Fruit fly (Drosophila melanogaster) whole organism, embryonic: Measurements from ENCODE around the gene Mbs.
A peak's percentile ranks its signal among the peaks of the same experiment; 100 is the strongest.

Experiments used
- Abd-B ChIP-seq: fragments of 200-800 bp; sonication (Bioruptor generic); optimal IDR thresholded peaks from 2 replicates; lab custom pipeline; 2018; ENCODE audit warnings: missing biosample characterization, mild to moderate bottlenecking, missing genetic modification characterization, moderate library complexity
- Asciz ChIP-seq: fragments of 200-800 bp; sonication (Bioruptor generic); optimal IDR thresholded peaks from 2 replicates; lab custom pipeline; 2017; ENCODE audit warnings: missing biosample characterization, mild to moderate bottlenecking, missing genetic modification characterization, missing genetic modification reagents
- B-H1 ChIP-seq: fragments of 200-800 bp; sonication (Bioruptor generic); IDR thresholded peaks from 3 replicates; pipeline ENCODE4 v1.3.6; 2022; ENCODE audit warnings: missing biosample characterization, missing genetic modification characterization
- BEAF-32 ChIP-seq: fragments of 200-800 bp; sonication (Bioruptor generic); optimal IDR thresholded peaks from 3 replicates; lab custom pipeline; 2017; ENCODE audit warnings: missing biosample characterization, missing genetic modification characterization, mild to moderate bottlenecking, moderate library complexity, missing genetic modification reagents
- CG10267 ChIP-seq: fragments of 200-800 bp; sonication (Bioruptor generic); optimal IDR thresholded peaks from 2 replicates; lab custom pipeline; 2018; ENCODE audit warnings: missing biosample characterization, mild to moderate bottlenecking, missing genetic modification characterization, moderate library complexity
- CG10274 ChIP-seq: fragments of 200-800 bp; sonication (Bioruptor generic); optimal IDR thresholded peaks from 3 replicates; lab custom pipeline; 2017; ENCODE audit warnings: missing biosample characterization, mild to moderate bottlenecking, missing genetic modification characterization
- CG10431 ChIP-seq: fragments of 200-800 bp; sonication (Bioruptor generic); optimal IDR thresholded peaks from 3 replicates; lab custom pipeline; 2018; ENCODE audit warnings: missing biosample characterization, mild to moderate bottlenecking, missing genetic modification characterization
- CG10543 ChIP-seq: fragments of 200-800 bp; sonication (Bioruptor generic); optimal IDR thresholded peaks from 3 replicates; lab custom pipeline; 2017; ENCODE audit warnings: missing biosample characterization, mild to moderate bottlenecking, missing genetic modification characterization, moderate library complexity
- CG12071 ChIP-seq: fragments of 200-800 bp; sonication (Bioruptor generic); optimal IDR thresholded peaks from 3 replicates; lab custom pipeline; 2018; ENCODE audit warnings: missing biosample characterization, mild to moderate bottlenecking, missing genetic modification characterization
- CG17612 ChIP-seq: fragments of 200-800 bp; sonication (Bioruptor generic); IDR thresholded peaks from 2 replicates; pipeline ENCODE4 v1.3.6; 2022; ENCODE audit warnings: missing biosample characterization, missing genetic modification characterization
- CG18011 ChIP-seq: fragments of 200-800 bp; sonication (Bioruptor generic); optimal IDR thresholded peaks from 2 replicates; lab custom pipeline; 2017; ENCODE audit warnings: missing biosample characterization, missing genetic modification characterization, mild to moderate bottlenecking, moderate library complexity, missing genotype
- CG2202 ChIP-seq: fragments of 200-800 bp; sonication (Bioruptor generic); optimal IDR thresholded peaks from 2 replicates; lab custom pipeline; 2018; ENCODE audit warnings: missing biosample characterization, mild to moderate bottlenecking, missing genetic modification characterization
- CG31441 ChIP-seq: fragments of 200-800 bp; sonication (Bioruptor generic); IDR thresholded peaks from 2 replicates; pipeline ENCODE4 v1.3.6; 2022; ENCODE audit warnings: missing biosample characterization, missing genetic modification characterization
- CG3726 ChIP-seq: fragments of 200-800 bp; sonication (Bioruptor generic); IDR thresholded peaks from 3 replicates; pipeline ENCODE4, ENCODE4 v1.3.6; 2022; ENCODE audit warnings: missing biosample characterization, missing genetic modification characterization
- CG3995 ChIP-seq: fragments of 200-800 bp; sonication (Bioruptor generic); optimal IDR thresholded peaks from 3 replicates; lab custom pipeline; 2016; ENCODE audit warnings: missing biosample characterization, missing genetic modification characterization
- CG6272 ChIP-seq: fragments of 200-800 bp; sonication (Bioruptor generic); IDR thresholded peaks from 2 replicates; pipeline ENCODE4 v1.3.6; 2022; ENCODE audit warnings: missing biosample characterization, missing genetic modification characterization
- CG7372 ChIP-seq: fragments of 200-800 bp; sonication (Bioruptor generic); IDR thresholded peaks from 2 replicates; pipeline ENCODE4 v1.3.6; 2022; ENCODE audit warnings: missing biosample characterization, missing genetic modification characterization
- Camta ChIP-seq: fragments of 200-800 bp; sonication (Bioruptor generic); optimal IDR thresholded peaks from 2 replicates; lab custom pipeline; 2016; ENCODE audit warnings: missing biosample characterization, missing genetic modification characterization
- CoRest ChIP-seq: fragments of 200-800 bp; sonication (Bioruptor generic); optimal IDR thresholded peaks from 3 replicates; lab custom pipeline; 2018; ENCODE audit warnings: missing biosample characterization, mild to moderate bottlenecking, missing genetic modification characterization, moderate library complexity
- Doc2 ChIP-seq: fragments of 200-800 bp; sonication (Bioruptor generic); IDR thresholded peaks from 2 replicates; pipeline ENCODE4 v1.3.6; 2022; ENCODE audit warnings: missing biosample characterization, missing genetic modification characterization
- Dref ChIP-seq: fragments of 200-800 bp; sonication (Bioruptor generic); IDR thresholded peaks from 2 replicates; pipeline ENCODE4 v1.3.6; 2022; ENCODE audit warnings: missing biosample characterization, missing genetic modification characterization
- H2.0 ChIP-seq: fragments of 200-800 bp; sonication (Bioruptor generic); IDR thresholded peaks from 2 replicates; pipeline ENCODE4 v1.3.6; 2022; ENCODE audit warnings: missing biosample characterization, missing genetic modification characterization
- Lim3 ChIP-seq: fragments of 200-800 bp; sonication (Bioruptor generic); IDR thresholded peaks from 2 replicates; pipeline ENCODE4 v1.3.6; 2022; ENCODE audit warnings: missing biosample characterization, missing genetic modification characterization
- Mes4 ChIP-seq: fragments of 200-800 bp; sonication (Bioruptor generic); optimal IDR thresholded peaks from 2 replicates; lab custom pipeline; 2016; ENCODE audit warnings: missing biosample characterization, missing genetic modification characterization
- NFAT ChIP-seq: fragments of 200-800 bp; sonication (Bioruptor generic); IDR thresholded peaks from 2 replicates; pipeline ENCODE4 v1.3.6; 2022; ENCODE audit warnings: missing biosample characterization, missing genetic modification characterization
- Opbp ChIP-seq: fragments of 200-800 bp; sonication (Bioruptor generic); IDR thresholded peaks from 3 replicates; pipeline ENCODE4 v1.3.6; 2022; ENCODE audit warnings: missing biosample characterization, missing genetic modification characterization; ENCODE audit not compliant: partially characterized antibody
- PHDP ChIP-seq: fragments of 200-800 bp; sonication (Bioruptor generic); optimal IDR thresholded peaks from 3 replicates; lab custom pipeline; 2018; ENCODE audit warnings: missing biosample characterization, mild to moderate bottlenecking, missing genetic modification characterization, moderate library complexity
- Side ChIP-seq: fragments of 200-800 bp; sonication (Bioruptor generic); optimal IDR thresholded peaks from 2 replicates; lab custom pipeline; 2016; ENCODE audit warnings: missing biosample characterization, missing genetic modification characterization
- ase ChIP-seq: fragments of 200-800 bp; sonication (Bioruptor generic); IDR thresholded peaks from 3 replicates; pipeline ENCODE4 v1.3.6; 2022; ENCODE audit warnings: missing biosample characterization, missing genetic modification characterization
- az2 ChIP-seq: fragments of 200-800 bp; sonication (Bioruptor generic); optimal IDR thresholded peaks from 3 replicates; lab custom pipeline; 2016; ENCODE audit warnings: missing biosample characterization, missing genetic modification characterization
- bowl ChIP-seq: fragments of 200-800 bp; sonication (Bioruptor generic); IDR thresholded peaks from 2 replicates; pipeline ENCODE4 v1.3.6; 2022; ENCODE audit warnings: missing biosample characterization, missing genetic modification characterization
- cad ChIP-seq: fragments of >200 bp; optimal IDR thresholded peaks from 2 replicates; lab custom pipeline; 2017; ENCODE audit warnings: missing biosample characterization, missing genetic modification characterization
- cas ChIP-seq: fragments of 200-800 bp; sonication (Bioruptor generic); IDR thresholded peaks from 2 replicates; pipeline ENCODE4 v1.3.6; 2022; ENCODE audit warnings: missing biosample characterization, missing genetic modification characterization
- corto ChIP-seq: fragments of 200-800 bp; sonication (Bioruptor generic); optimal IDR thresholded peaks from 2 replicates; lab custom pipeline; 2016; ENCODE audit warnings: missing biosample characterization, mild to moderate bottlenecking, missing genetic modification characterization, moderate library complexity
- croc ChIP-seq: fragments of 200-800 bp; sonication (Bioruptor generic); conservative IDR thresholded peaks from 3 replicates; pipeline ENCODE4 v1.3.6; 2022; ENCODE audit warnings: missing biosample characterization, missing genetic modification characterization
- dmrt11E ChIP-seq: fragments of 200-800 bp; sonication (Bioruptor generic); optimal IDR thresholded peaks from 3 replicates; lab custom pipeline; 2018; ENCODE audit warnings: missing biosample characterization, mild to moderate bottlenecking, missing genetic modification characterization, moderate library complexity
- gcm ChIP-seq: fragments of 200-800 bp; sonication (Bioruptor generic); optimal IDR thresholded peaks from 2 replicates; lab custom pipeline; 2019; ENCODE audit warnings: missing biosample characterization, mild to moderate bottlenecking, missing genetic modification characterization, moderate library complexity
- gro ChIP-seq: fragments of 200-800 bp; sonication (Bioruptor generic); optimal IDR thresholded peaks from 2 replicates; lab custom pipeline; 2016; ENCODE audit warnings: missing biosample characterization, missing genetic modification characterization
- jigr1 ChIP-seq: fragments of 200-800 bp; sonication (Bioruptor generic); IDR thresholded peaks from 3 replicates; pipeline ENCODE4 v1.3.6; 2022; ENCODE audit warnings: missing biosample characterization, missing genetic modification characterization
- jing ChIP-seq: fragments of 200-800 bp; sonication (Bioruptor generic); optimal IDR thresholded peaks from 2 replicates; lab custom pipeline; 2018; ENCODE audit warnings: missing biosample characterization, mild to moderate bottlenecking, missing genetic modification characterization
- ken ChIP-seq: fragments of 200-800 bp; sonication (Bioruptor generic); IDR thresholded peaks from 3 replicates; pipeline ENCODE4 v1.3.6; 2022; ENCODE audit warnings: missing biosample characterization, missing genetic modification characterization
- mld ChIP-seq: fragments of 200-800 bp; sonication (Bioruptor generic); IDR thresholded peaks from 3 replicates; pipeline ENCODE4 v1.3.6; 2022; ENCODE audit warnings: missing biosample characterization, missing genetic modification characterization; ENCODE audit not compliant: partially characterized antibody
- oc ChIP-seq: fragments of 200-800 bp; sonication (Bioruptor generic); optimal IDR thresholded peaks from 2 replicates; lab custom pipeline; 2018; ENCODE audit warnings: missing biosample characterization, mild to moderate bottlenecking, missing genetic modification characterization, moderate library complexity
- pb ChIP-seq: fragments of 200-800 bp; sonication (Bioruptor generic); optimal IDR thresholded peaks from 3 replicates; lab custom pipeline; 2016; ENCODE audit warnings: missing biosample characterization, missing genetic modification characterization
- ranshi ChIP-seq: fragments of 200-800 bp; sonication (Bioruptor generic); IDR thresholded peaks from 2 replicates; pipeline ENCODE4 v1.3.6; 2022; ENCODE audit warnings: missing biosample characterization, missing genetic modification characterization
- sisA ChIP-seq: fragments of 200-800 bp; sonication (Bioruptor generic); IDR thresholded peaks from 2 replicates; pipeline ENCODE4 v1.3.6; 2022; ENCODE audit warnings: missing biosample characterization, missing genetic modification characterization
- tin ChIP-seq: fragments of 200-800 bp; sonication (Bioruptor generic); optimal IDR thresholded peaks from 3 replicates; lab custom pipeline; 2016; ENCODE audit warnings: missing biosample characterization, missing genetic modification characterization
- tna ChIP-seq: fragments of 200-800 bp; sonication (Bioruptor generic); IDR thresholded peaks from 2 replicates; pipeline ENCODE4 v1.3.6; 2022; ENCODE audit warnings: missing biosample characterization, missing genetic modification characterization; ENCODE audit not compliant: partially characterized antibody
- usp ChIP-seq: fragments of >200 bp; optimal IDR thresholded peaks from 2 replicates; lab custom pipeline; 2017; ENCODE audit warnings: missing biosample characterization, missing genetic modification characterization
- vnd ChIP-seq: fragments of 200-800 bp; sonication (Bioruptor generic); IDR thresholded peaks from 3 replicates; pipeline ENCODE4 v1.3.6; 2022; ENCODE audit warnings: missing biosample characterization, missing genetic modification characterization; ENCODE audit not compliant: partially characterized antibody
- yki ChIP-seq: fragments of >200 bp; optimal IDR thresholded peaks from 3 replicates; lab custom pipeline; 2018

The Mbs gene

DNA sequence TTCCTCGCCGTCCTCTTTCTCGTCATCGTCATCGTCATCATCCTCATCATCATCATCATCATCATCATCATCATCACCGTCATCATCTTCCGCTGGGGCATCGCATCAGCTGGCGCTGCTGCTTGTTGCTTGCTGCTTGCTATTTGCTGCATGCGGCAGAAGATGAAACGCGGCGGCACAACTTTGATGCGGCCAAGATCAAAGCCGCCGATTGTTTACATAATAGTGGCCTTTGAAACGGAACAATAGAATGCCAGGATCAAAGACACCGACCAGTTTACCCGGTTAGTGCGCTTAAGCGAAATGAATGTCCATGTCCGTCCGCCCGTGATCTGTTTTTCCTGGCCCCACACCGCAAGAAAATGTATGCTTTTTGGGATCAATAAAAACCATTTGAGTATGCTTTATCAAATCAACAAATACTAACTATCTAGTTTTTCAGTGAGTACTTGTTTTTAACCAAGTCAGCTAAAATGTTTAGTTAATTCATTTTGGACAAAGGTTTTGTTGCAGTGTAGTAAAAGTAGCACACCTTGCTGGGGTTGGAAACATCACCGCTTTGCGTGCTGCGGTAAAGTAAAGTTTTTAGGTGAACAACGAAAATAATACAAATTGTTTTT is 30.6 kb upstream of the Mbs start (continued):
- TF ChIP-seq BEAF-32 (GFP tag; lab: Kevin White, UChicago) (no peak), Doc2 (GFP tag; lab: Robert Waterston, UW) (no peak), vnd (no peak), jigr1 (GFP tag; lab: Robert Waterston, UW) (no peak), CG10543 (GFP tag; lab: Kevin White, UChicago) (no peak), sisA (GFP tag; lab: Robert Waterston, UW) (peak; percentile 53; the same call in 1 of the 2 replicates), CG31441 (peak; percentile 68), usp (no peak), yki (lab: Kevin White, UChicago) (no peak), tna (GFP tag; lab: Robert Waterston, UW) (no peak), CG10267 (tag; lab: Kevin White, UChicago) (peak; percentile 73), Opbp (GFP tag; lab: Robert Waterston, UW) (no peak), tin (GFP tag; lab: Kevin White, UChicago) (peak; percentile 58), Lim3 (GFP tag; lab: Robert Waterston, UW) (no peak), Mes4 (GFP tag; lab: Kevin White, UChicago) (peak; percentile 11), ken (GFP tag; lab: Robert Waterston, UW) (peak; percentile 23; the same call in 1 of the 3 replicates), bowl (GFP tag; lab: Robert Waterston, UW) (no peak), CoRest (tag; lab: Kevin White, UChicago) (peak; percentile 24), Asciz (GFP tag; lab: Kevin White, UChicago) (no peak), mld (GFP tag; lab: Robert Waterston, UW) (no peak), CG2202 (tag; lab: Kevin White, UChicago) (peak; percentile 66), CG18011 (GFP tag; lab: Kevin White, UChicago) (no peak), oc (tag; lab: Kevin White, UChicago) (no peak), CG12071 (GFP tag; lab: Kevin White, UChicago) (no peak), CG10274 (GFP tag; lab: Kevin White, UChicago) (no peak), jing (peak; percentile 34), PHDP (no peak), CG10431 (GFP tag; lab: Kevin White, UChicago) (no peak), H2.0 (GFP tag; lab: Robert Waterston, UW) (peak; percentile 29; the same call in 1 of the 2 replicates), CG6272 (GFP tag; lab: Robert Waterston, UW) (no peak), Abd-B (GFP tag; lab: Kevin White, UChicago) (peak; percentile 27), CG17612 (GFP tag; lab: Robert Waterston, UW) (no peak), gcm (GFP tag; lab: Kevin White, UChicago) (peak; percentile 50), corto (GFP tag; lab: Kevin White, UChicago) (no peak), cad (no peak), dmrt11E (tag; lab: Kevin White, UChicago) (peak; percentile 92), CG3995 (no peak), cas (GFP tag; lab: Robert Waterston, UW) (no peak), Dref (GFP tag; lab: Robert Waterston, UW) (no peak), gro (GFP tag; lab: Kevin White, UChicago) (no peak), CG3726 (GFP tag; lab: Robert Waterston, UW) (0 out of 3 replicates have a peak, but pooled peaks have one; percentile 8), ase (GFP tag; lab: Robert Waterston, UW) (peak; percentile 33; the same call in 1 of the 3 replicates), B-H1 (no peak), Side (GFP tag; lab: Kevin White, UChicago) (peak; percentile 46), pb (peak; percentile 21), Camta (GFP tag; lab: Kevin White, UChicago) (peak; percentile 46), az2 (GFP tag; lab: Kevin White, UChicago) (peak; percentile 59), croc (GFP tag; lab: Robert Waterston, UW) (no peak; the same call in 1 of the 3 replicates), CG7372 (no peak), NFAT (GFP tag; lab: Robert Waterston, UW) (no peak), ranshi (GFP tag; lab: Robert Waterston, UW) (no peak; the same call in 1 of the 2 replicates)
